Worm (Caenorhabditis elegans) whole organism, midembryonic: Measurements from ENCODE around the gene dao-6.

ENCODE experiments used
- T22C8.4 ChIP-seq: fragments of 200-800 bp; sonication (Bioruptor generic); IDR thresholded peaks from 2 replicates; pipeline ENCODE4 v1.3.6; 2022; ENCODE audit warnings: missing genetic modification characterization, missing compliant biosample characterization
- cog-1 ChIP-seq: sonication (generic microtip); optimal IDR thresholded peaks from 2 replicates; lab custom pipeline; 2016; ENCODE audit warnings: missing genetic modification characterization, missing compliant biosample characterization
- flt-1 ChIP-seq: fragments of 200-800 bp; sonication (Bioruptor generic); IDR thresholded peaks from 2 replicates; pipeline ENCODE4 v1.3.6; 2022; ENCODE audit warnings: missing genetic modification characterization, missing compliant biosample characterization
- klf-2 ChIP-seq: fragments of 200-800 bp; sonication (Bioruptor generic); conservative IDR thresholded peaks from 2 replicates; pipeline ENCODE4 v1.3.6; 2022; ENCODE audit warnings: missing genetic modification reagents, missing genetic modification characterization, missing compliant biosample characterization
- med-1 ChIP-seq: sonication (generic microtip); optimal IDR thresholded peaks from 2 replicates; lab custom pipeline; 2017; ENCODE audit warnings: missing genetic modification characterization, mild to moderate bottlenecking, missing compliant biosample characterization, antibody characterized with exemption, missing genetic modification reagents; ENCODE audit not compliant: insufficient read depth
- ref-1 ChIP-seq: fragments of 200-800 bp; sonication (Bioruptor generic); conservative IDR thresholded peaks from 2 replicates; pipeline ENCODE4 v1.3.6; 2022; ENCODE audit warnings: missing genetic modification reagents, missing genetic modification characterization, missing compliant biosample characterization
- tab-1 ChIP-seq: fragments of 200-800 bp; sonication (Bioruptor generic); IDR thresholded peaks from 2 replicates; pipeline ENCODE4 v1.3.6; 2022; ENCODE audit warnings: missing genetic modification characterization, missing compliant biosample characterization
- ztf-23 ChIP-seq: fragments of 200-800 bp; sonication (Bioruptor generic); IDR thresholded peaks from 2 replicates; pipeline ENCODE4 v1.3.6; 2022; ENCODE audit warnings: missing genetic modification reagents, missing genetic modification characterization, missing compliant biosample characterization
- ztf-29 ChIP-seq: fragments of 200-800 bp; sonication (Bioruptor generic); IDR thresholded peaks from 2 replicates; pipeline ENCODE4 v1.3.6; 2022; ENCODE audit warnings: missing genetic modification reagents, missing genetic modification characterization, missing compliant biosample characterization

dao-6 gene

ce11 chrIII:9735857-9736256 is at the start of gene dao-6:
Gene dao-6 (minus strand): TSS chrIII:9736201.
- TF ChIP-seq ref-1 (GFP tag; lab: Robert Waterston, UW) = no peak
- TF ChIP-seq med-1 (GFP tag; lab: Kevin White, UChicago) = no peak
- TF ChIP-seq flt-1 (GFP tag; lab: Robert Waterston, UW) = no peak
- TF ChIP-seq klf-2 (GFP tag; lab: Robert Waterston, UW) = no peak
- no peak for TF ChIP-seq ztf-23 (GFP tag; lab: Robert Waterston, UW)
- no peak for TF ChIP-seq tab-1
- TF ChIP-seq cog-1 (tag; lab: Kevin White, UChicago) = no peak
- no peak for TF ChIP-seq ztf-29
- no peak for TF ChIP-seq T22C8.4 (GFP tag; lab: Robert Waterston, UW)

- TF ChIP-seq tab-1 (no peak), klf-2 (GFP tag; lab: Robert Waterston, UW) (no peak), ref-1 (GFP tag; lab: Robert Waterston, UW) (no peak), med-1 (GFP tag; lab: Kevin White, UChicago) (no peak), ztf-23 (GFP tag; lab: Robert Waterston, UW) (no peak), flt-1 (GFP tag; lab: Robert Waterston, UW) (no peak), ztf-29 (no peak), cog-1 (tag; lab: Kevin White, UChicago) (no peak), T22C8.4 (GFP tag; lab: Robert Waterston, UW) (no peak)
These were observed 47.2 kb upstream of the dao-6 start for ce11 chrIII:9783133-9783590.

- TF ChIP-seq med-1 (GFP tag; lab: Kevin White, UChicago) (no peak), ref-1 (GFP tag; lab: Robert Waterston, UW) (no peak), cog-1 (tag; lab: Kevin White, UChicago) (no peak), tab-1 (no peak), T22C8.4 (GFP tag; lab: Robert Waterston, UW) (no peak), flt-1 (GFP tag; lab: Robert Waterston, UW) (no peak), ztf-29 (no peak), klf-2 (GFP tag; lab: Robert Waterston, UW) (no peak), ztf-23 (GFP tag; lab: Robert Waterston, UW) (no peak)
These were observed 46.6 kb upstream of the dao-6 start, which contains the start of gene R10E11.6 for ce11 chrIII:9782483-9783081. Gene R10E11.6 (plus strand): TSS chrIII:9783006.

- TF ChIP-seq flt-1 (GFP tag; lab: Robert Waterston, UW) = no peak
- no peak for TF ChIP-seq med-1 (GFP tag; lab: Kevin White, UChicago)
- no peak for TF ChIP-seq cog-1 (tag; lab: Kevin White, UChicago)
- no peak for TF ChIP-seq klf-2 (GFP tag; lab: Robert Waterston, UW)
- no peak for TF ChIP-seq ref-1 (GFP tag; lab: Robert Waterston, UW)
- TF ChIP-seq ztf-23 (GFP tag; lab: Robert Waterston, UW) = no peak
- TF ChIP-seq ztf-29 = no peak
- TF ChIP-seq T22C8.4 (GFP tag; lab: Robert Waterston, UW) = no peak
- TF ChIP-seq tab-1 = no peak
These were observed 46.0 kb upstream of the dao-6 start, which contains the start of gene vha-2 for ce11 chrIII:9782011-9782436. Gene vha-2 (plus strand): TSS chrIII:9782164.

ce11 chrIII:9780665-9781304 is 44.8 kb upstream of the dao-6 start, which contains the start of gene vha-1:
Gene vha-1 (plus strand): TSS chrIII:9781254.
- TF ChIP-seq ztf-23 (GFP tag; lab: Robert Waterston, UW) (0 out of 2 replicates have a peak, but pooled peaks have one; percentile 53), klf-2 (GFP tag; lab: Robert Waterston, UW) (no peak), flt-1 (GFP tag; lab: Robert Waterston, UW) (no peak; the same call in 1 of the 2 replicates), cog-1 (tag; lab: Kevin White, UChicago) (peak; percentile 53)

DNA sequence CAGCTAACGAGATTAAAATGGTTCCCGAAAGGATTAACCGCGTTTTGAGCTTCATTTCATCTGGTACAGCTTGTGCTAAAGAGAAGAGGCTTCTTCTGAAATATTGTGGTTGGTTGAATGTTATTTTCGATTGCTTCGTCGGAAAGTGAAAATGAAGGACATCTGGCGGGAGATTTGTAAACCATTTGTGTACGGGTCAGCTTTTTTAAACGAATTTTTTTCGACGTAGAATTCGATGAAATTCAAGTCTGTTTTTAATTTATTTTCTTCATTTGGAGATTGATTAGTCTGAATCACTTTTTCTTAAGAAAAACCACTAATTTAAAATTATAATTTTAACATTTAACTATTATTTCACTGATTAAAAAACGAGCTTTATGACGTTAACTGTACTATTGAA is 44.3 kb upstream of the dao-6 start, which contains the start of gene sqv-3:
Gene sqv-3 (minus strand): TSS at position 101 of the 400 bp plus-strand sequence.
- TF ChIP-seq ztf-23 (GFP tag; lab: Robert Waterston, UW) (no peak), klf-2 (GFP tag; lab: Robert Waterston, UW) (no peak), T22C8.4 (GFP tag; lab: Robert Waterston, UW) (no peak), flt-1 (GFP tag; lab: Robert Waterston, UW) (no peak), cog-1 (tag; lab: Kevin White, UChicago) (no peak), tab-1 (no peak), med-1 (GFP tag; lab: Kevin White, UChicago) (no peak), ztf-29 (no peak), ref-1 (GFP tag; lab: Robert Waterston, UW) (no peak)

DNA sequence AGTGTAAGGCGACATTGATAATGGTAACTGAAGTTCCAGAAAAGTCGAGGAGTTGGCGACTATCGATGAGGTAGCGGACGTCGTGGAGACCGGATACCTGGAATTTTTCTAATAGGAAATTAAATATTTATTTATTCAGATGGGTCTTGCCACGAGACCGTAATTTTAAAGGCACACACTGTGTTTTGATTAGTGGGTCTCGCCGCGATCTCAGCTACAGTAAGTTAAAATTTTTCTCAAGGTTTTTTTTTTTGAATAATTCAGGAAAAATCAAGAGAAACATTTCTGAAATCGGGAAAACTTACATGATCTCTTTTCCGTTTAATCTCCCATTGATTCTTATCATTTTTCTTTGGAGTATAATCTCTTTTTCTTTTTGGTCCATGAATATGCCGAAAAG is 43.1 kb upstream of the dao-6 start:
- no peak for TF ChIP-seq ztf-29
- TF ChIP-seq klf-2 (GFP tag; lab: Robert Waterston, UW) = no peak
- no peak for TF ChIP-seq ztf-23 (GFP tag; lab: Robert Waterston, UW)
- TF ChIP-seq flt-1 (GFP tag; lab: Robert Waterston, UW) = no peak
- no peak for TF ChIP-seq tab-1
- no peak for TF ChIP-seq ref-1 (GFP tag; lab: Robert Waterston, UW)

- TF ChIP-seq ref-1 (GFP tag; lab: Robert Waterston, UW) (no peak), flt-1 (GFP tag; lab: Robert Waterston, UW) (0 out of 2 replicates have a peak, but pooled peaks have one; percentile 39)
These were observed 40.3 kb upstream of the dao-6 start, which contains the start of gene usp-46 for ce11 chrIII:9776323-9776722. Gene usp-46 (plus strand): TSS chrIII:9776623.

- TF ChIP-seq tab-1 = no peak
- TF ChIP-seq med-1 (GFP tag; lab: Kevin White, UChicago) = no peak
- no peak for TF ChIP-seq cog-1 (tag; lab: Kevin White, UChicago)
- no peak for TF ChIP-seq flt-1 (GFP tag; lab: Robert Waterston, UW)
- TF ChIP-seq ztf-23 (GFP tag; lab: Robert Waterston, UW) = no peak
- TF ChIP-seq T22C8.4 (GFP tag; lab: Robert Waterston, UW) = no peak
- TF ChIP-seq klf-2 (GFP tag; lab: Robert Waterston, UW) = no peak
- no peak for TF ChIP-seq ztf-29
- TF ChIP-seq ref-1 (GFP tag; lab: Robert Waterston, UW) = no peak
These were observed 39.9 kb upstream of the dao-6 start for ce11 chrIII:9775916-9776315.
